Fruit fly (Drosophila melanogaster): ENCODE data around the gene Top1.

Top1 gene

DNA sequence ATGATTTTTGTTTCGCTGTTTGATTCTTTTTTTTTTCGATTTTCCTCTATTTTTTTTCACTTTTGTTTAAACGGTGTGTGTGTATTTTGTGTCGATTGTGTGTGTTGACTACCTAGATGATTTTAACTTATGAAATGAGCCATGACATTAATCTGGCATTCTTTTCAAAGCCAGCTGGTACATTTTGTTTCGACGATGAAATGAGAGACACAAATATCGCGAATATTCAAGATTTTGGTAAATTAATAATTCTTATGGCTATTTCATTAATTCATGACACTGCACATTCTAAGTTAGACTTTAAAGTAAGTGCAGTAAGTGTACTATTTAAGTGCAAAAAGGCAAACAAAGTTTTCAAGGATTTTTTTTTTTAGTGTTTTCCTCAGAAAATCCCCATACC, 47.0 kb upstream of the Top1 start, which contains the start of gene CG9106 (continued):
- TF ChIP-seq CG11456 (GFP tag; IDR thresholded peaks at IDR 0.05) = no peak

DNA sequence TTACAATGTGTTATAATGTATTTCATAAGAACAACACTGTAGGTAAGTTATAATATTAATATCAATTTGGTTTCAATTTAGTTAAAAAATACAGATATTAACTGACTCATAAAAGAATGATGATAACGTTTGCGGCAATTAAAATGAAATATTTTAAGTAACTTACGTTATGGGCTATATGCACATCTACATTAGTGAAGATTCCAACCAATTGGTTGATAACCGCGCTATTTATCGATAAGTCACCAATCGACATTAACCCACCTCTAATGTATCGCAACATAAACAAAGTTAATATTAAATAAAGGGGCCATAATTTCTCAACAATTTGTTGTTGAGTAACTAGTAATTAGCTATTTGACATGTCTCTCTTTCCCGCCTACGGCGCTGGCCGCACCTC, 26.5 kb upstream of the Top1 start, which contains the start of gene CG5877:
TSS of gene CG5877 (plus strand) at position 238 of the 400 bp plus-strand sequence.
- TF ChIP-seq Side (GFP tag; optimal IDR thresholded peaks at IDR 0.05) (no peak), CG16813 (GFP tag; IDR thresholded peaks at IDR 0.05; ENCODE audit: partially characterized antibody) (peak; percentile 50), HHEX (GFP tag; optimal IDR thresholded peaks at IDR 0.05) (no peak), knrl (GFP tag; IDR thresholded peaks at IDR 0.05; ENCODE audit: partially characterized antibody) (0 out of 3 replicates have a peak, but pooled peaks have one; percentile 12), rib (GFP tag; IDR thresholded peaks at IDR 0.05) (no peak), Jarid2 (GFP tag; optimal IDR thresholded peaks at IDR 0.05) (no peak), CG1647 (GFP tag; optimal IDR thresholded peaks at IDR 0.05) (no peak), org-1 (GFP tag; optimal IDR thresholded peaks at IDR 0.05) (no peak), CG12104 (GFP tag; optimal IDR thresholded peaks at IDR 0.05) (no peak), pzg (GFP tag; optimal IDR thresholded peaks at IDR 0.05) (peak; percentile 47), pfk (GFP tag; optimal IDR thresholded peaks at IDR 0.05) (no peak), CHES-1-like (GFP tag; optimal IDR thresholded peaks at IDR 0.05) (no peak), gro (GFP tag; optimal IDR thresholded peaks at IDR 0.05) (no peak), pho (GFP tag; optimal IDR thresholded peaks at IDR 0.05) (no peak), vnd (GFP tag; IDR thresholded peaks at IDR 0.05; ENCODE audit: partially characterized antibody) (0 out of 3 replicates have a peak, but pooled peaks have one; percentile 25), CG6254 (GFP tag; optimal IDR thresholded peaks at IDR 0.05) (no peak), Bgb (GFP tag; IDR thresholded peaks at IDR 0.05; ENCODE audit: partially characterized antibody) (peak; percentile 28), unc-4 (GFP tag; IDR thresholded peaks at IDR 0.05; ENCODE audit: partially characterized antibody) (peak; percentile 13; the same call in 1 of the 2 replicates), Meics (GFP tag; optimal IDR thresholded peaks at IDR 0.05) (no peak), toy (GFP tag; IDR thresholded peaks at IDR 0.05) (no peak), Chrac-16 (GFP tag; optimal IDR thresholded peaks at IDR 0.05) (no peak), NFAT (GFP tag; IDR thresholded peaks at IDR 0.05) (no peak), CG15514 (GFP tag; optimal IDR thresholded peaks at IDR 0.05) (peak; percentile 2), ara (GFP tag; IDR thresholded peaks at IDR 0.05) (no peak), CG2116 (GFP tag; optimal IDR thresholded peaks at IDR 0.05) (peak; percentile 25), Dref (GFP tag; IDR thresholded peaks at IDR 0.05) (peak; percentile 88), CG8478 (optimal IDR thresholded peaks at IDR 0.05) (no peak), BEAF-32 (GFP tag; optimal IDR thresholded peaks at IDR 0.05) (peak; percentile 51), CG4617 (GFP tag; optimal IDR thresholded peaks at IDR 0.05; ENCODE audit: borderline replicate concordance) (peak; percentile 43), oc (tag; optimal IDR thresholded peaks at IDR 0.05) (no peak), Fer1 (GFP tag; optimal IDR thresholded peaks at IDR 0.05) (no peak), Poxn (GFP tag; IDR thresholded peaks at IDR 0.05) (no peak), amos (GFP tag; IDR thresholded peaks at IDR 0.05; ENCODE audit: partially characterized antibody) (peak; percentile 58; the same call in 1 of the 2 replicates), CG8944 (GFP tag; optimal IDR thresholded peaks at IDR 0.05) (no peak), pnt (GFP tag; optimal IDR thresholded peaks at IDR 0.05) (no peak), ftz-f1 (GFP tag; optimal IDR thresholded peaks at IDR 0.05) (no peak), CG7963 (GFP tag; IDR thresholded peaks at IDR 0.05; ENCODE audit: partially characterized antibody) (0 out of 3 replicates have a peak, but pooled peaks have one; percentile 11), HmgZ (tag; optimal IDR thresholded peaks at IDR 0.05) (no peak), CG13287 (GFP tag; IDR thresholded peaks at IDR 0.05; ENCODE audit: partially characterized antibody) (peak; percentile 51; the same call in 1 of the 2 replicates), CoRest (tag; optimal IDR thresholded peaks at IDR 0.05) (peak; percentile 5), MBD-R2 (GFP tag; IDR thresholded peaks at IDR 0.05) (peak; percentile 60), CG13775 (GFP tag; optimal IDR thresholded peaks at IDR 0.05) (no peak), CG2120 (GFP tag; optimal IDR thresholded peaks at IDR 0.05) (no peak), cad (GFP tag; optimal IDR thresholded peaks at IDR 0.05) (no peak), CG3407 (GFP tag; optimal IDR thresholded peaks at IDR 0.05) (no peak), CG17385 (GFP tag; optimal IDR thresholded peaks at IDR 0.05) (no peak), nmo (GFP tag; optimal IDR thresholded peaks at IDR 0.05) (peak; percentile 16)
